Fruit fly (Drosophila melanogaster) whole organism, embryonic: Measurements from ENCODE around the gene CG13097.
A peak's percentile ranks its signal among the peaks of the same experiment; 100 is the strongest.

ENCODE experiments used
- B-H2 ChIP-seq: fragments of 200-800 bp; sonication (Bioruptor generic); optimal IDR thresholded peaks from 2 replicates; lab custom pipeline; 2018; ENCODE audit warnings: missing biosample characterization, mild to moderate bottlenecking, missing genetic modification characterization
- BEAF-32 ChIP-seq: fragments of 200-800 bp; sonication (Bioruptor generic); optimal IDR thresholded peaks from 3 replicates; lab custom pipeline; 2017; ENCODE audit warnings: missing biosample characterization, missing genetic modification characterization, mild to moderate bottlenecking, moderate library complexity, missing genetic modification reagents
- Bgb ChIP-seq: fragments of 200-800 bp; sonication (Bioruptor generic); IDR thresholded peaks from 2 replicates; pipeline ENCODE4 v1.3.6; 2022; ENCODE audit warnings: missing biosample characterization, missing genetic modification characterization; ENCODE audit not compliant: partially characterized antibody
- CG11398 ChIP-seq: fragments of 200-800 bp; sonication (Bioruptor generic); optimal IDR thresholded peaks from 2 replicates; lab custom pipeline; 2016; ENCODE audit warnings: missing biosample characterization, missing genetic modification characterization
- CG11695 ChIP-seq: fragments of 200-800 bp; sonication (Bioruptor generic); IDR thresholded peaks from 3 replicates; pipeline ENCODE4 v1.3.6; 2022; ENCODE audit warnings: missing biosample characterization, missing genetic modification characterization
- CG11696 ChIP-seq: fragments of 200-800 bp; sonication (Bioruptor generic); IDR thresholded peaks from 2 replicates; pipeline ENCODE4 v1.3.6; 2022; ENCODE audit warnings: missing biosample characterization, missing genetic modification characterization
- CG13624 ChIP-seq: fragments of 200-800 bp; sonication (Bioruptor generic); optimal IDR thresholded peaks from 2 replicates; lab custom pipeline; 2016; ENCODE audit warnings: missing biosample characterization, missing genetic modification characterization
- CG14667 ChIP-seq: fragments of 200-800 bp; sonication (Bioruptor generic); IDR thresholded peaks from 2 replicates; pipeline ENCODE4 v1.3.6; 2022; ENCODE audit warnings: missing biosample characterization, missing genetic modification characterization
- CG15269 ChIP-seq: fragments of 200-800 bp; sonication (Bioruptor generic); optimal IDR thresholded peaks from 2 replicates; lab custom pipeline; 2018; ENCODE audit warnings: missing biosample characterization, mild to moderate bottlenecking, missing genetic modification characterization, moderate library complexity
- CG15601 ChIP-seq: fragments of 200-800 bp; sonication (Bioruptor generic); optimal IDR thresholded peaks from 3 replicates; lab custom pipeline; 2019; ENCODE audit warnings: missing biosample characterization, mild to moderate bottlenecking, missing genetic modification characterization, moderate library complexity
- CG15696 ChIP-seq: fragments of 200-800 bp; sonication (Bioruptor generic); optimal IDR thresholded peaks from 2 replicates; lab custom pipeline; 2019; ENCODE audit warnings: missing biosample characterization, mild to moderate bottlenecking, missing genetic modification characterization, moderate library complexity
- CG16813 ChIP-seq: fragments of 200-800 bp; sonication (Bioruptor generic); IDR thresholded peaks from 3 replicates; pipeline ENCODE4 v1.3.6; 2022; ENCODE audit warnings: missing biosample characterization, missing genetic modification characterization; ENCODE audit not compliant: partially characterized antibody
- CG17186 ChIP-seq: fragments of 200-800 bp; sonication (Bioruptor generic); optimal IDR thresholded peaks from 3 replicates; lab custom pipeline; 2017; ENCODE audit warnings: missing biosample characterization, missing genetic modification reagents, missing genetic modification characterization
- CG17385 ChIP-seq: fragments of 200-800 bp; sonication (Bioruptor generic); optimal IDR thresholded peaks from 3 replicates; lab custom pipeline; 2018; ENCODE audit warnings: missing biosample characterization, mild to moderate bottlenecking, missing genetic modification characterization
- CG17568 ChIP-seq: fragments of 200-800 bp; sonication (Bioruptor generic); optimal IDR thresholded peaks from 2 replicates; lab custom pipeline; 2018; ENCODE audit warnings: missing biosample characterization, mild to moderate bottlenecking, missing genetic modification characterization, moderate library complexity
- CG17829 ChIP-seq: fragments of 200-800 bp; optimal IDR thresholded peaks from 2 replicates; lab custom pipeline; 2019; ENCODE audit warnings: missing biosample characterization, mild to moderate bottlenecking, missing genetic modification characterization, moderate library complexity
- CG18476 ChIP-seq: fragments of 200-800 bp; sonication (Bioruptor generic); optimal IDR thresholded peaks from 2 replicates; lab custom pipeline; 2016; ENCODE audit warnings: missing biosample characterization, mild to moderate bottlenecking, missing genetic modification characterization
- CG18764 ChIP-seq: fragments of 200-800 bp; sonication (Bioruptor generic); optimal IDR thresholded peaks from 3 replicates; lab custom pipeline; 2016; ENCODE audit warnings: missing biosample characterization, missing genetic modification characterization
- CG2116 ChIP-seq: fragments of 200-800 bp; sonication (Bioruptor generic); optimal IDR thresholded peaks from 3 replicates; lab custom pipeline; 2018; ENCODE audit warnings: missing biosample characterization, mild to moderate bottlenecking, missing genetic modification characterization
- CG30020 ChIP-seq: fragments of 200-800 bp; optimal IDR thresholded peaks from 2 replicates; lab custom pipeline; 2019; ENCODE audit warnings: missing biosample characterization, mild to moderate bottlenecking, missing genetic modification characterization, moderate library complexity
- CG32767 ChIP-seq: fragments of 200-800 bp; sonication (Bioruptor generic); IDR thresholded peaks from 2 replicates; pipeline ENCODE4 v1.3.6; 2022; ENCODE audit warnings: missing biosample characterization, missing genetic modification characterization
- CG6683 ChIP-seq: fragments of 200-800 bp; sonication (Bioruptor generic); optimal IDR thresholded peaks from 2 replicates; lab custom pipeline; 2017; ENCODE audit warnings: missing biosample characterization, mild to moderate bottlenecking, missing genetic modification characterization, missing genetic modification reagents
- CG7987 ChIP-seq: fragments of 200-800 bp; sonication (Bioruptor generic); optimal IDR thresholded peaks from 2 replicates; lab custom pipeline; 2018; ENCODE audit warnings: missing biosample characterization, mild to moderate bottlenecking, missing genetic modification characterization, moderate library complexity
- CG9727 ChIP-seq: fragments of 200-800 bp; sonication (Bioruptor generic); optimal IDR thresholded peaks from 3 replicates; lab custom pipeline; 2017; ENCODE audit warnings: missing biosample characterization, mild to moderate bottlenecking, missing genetic modification characterization
- Chrac-16 ChIP-seq: fragments of 200-800 bp; sonication (Bioruptor generic); optimal IDR thresholded peaks from 3 replicates; lab custom pipeline; 2016; ENCODE audit warnings: missing biosample characterization, missing genetic modification characterization
- Dfd ChIP-seq, 2 experiments: fragments of >200 bp; optimal IDR thresholded peaks; 2 replicates each; lab custom pipeline; 2017; ENCODE audit warnings: missing biosample characterization in 2 of 2, missing genetic modification characterization in 2 of 2
- Dip3 ChIP-seq: fragments of 200-800 bp; sonication (Bioruptor generic); optimal IDR thresholded peaks from 3 replicates; lab custom pipeline; 2016; ENCODE audit warnings: missing biosample characterization, missing genetic modification characterization
- Dll ChIP-seq: fragments of 200-800 bp; sonication (Bioruptor generic); IDR thresholded peaks from 4 replicates; pipeline ENCODE4 v1.3.6; 2022; ENCODE audit warnings: missing biosample characterization, missing genetic modification characterization; ENCODE audit not compliant: partially characterized antibody
- Drgx ChIP-seq: fragments of 200-800 bp; sonication (Bioruptor generic); IDR thresholded peaks from 2 replicates; pipeline ENCODE4 v1.3.6; 2022; ENCODE audit warnings: missing biosample characterization, missing genetic modification characterization
- Fer1 ChIP-seq: fragments of 200-800 bp; sonication (Bioruptor generic); optimal IDR thresholded peaks from 2 replicates; lab custom pipeline; 2017; ENCODE audit warnings: missing biosample characterization, mild to moderate bottlenecking, missing genetic modification characterization
- Fer3 ChIP-seq: fragments of 200-800 bp; sonication (Bioruptor generic); optimal IDR thresholded peaks from 2 replicates; lab custom pipeline; 2018; ENCODE audit warnings: missing biosample characterization, mild to moderate bottlenecking, missing genetic modification characterization, moderate library complexity
- MESR4 ChIP-seq: fragments of 200-800 bp; sonication (Bioruptor generic); optimal IDR thresholded peaks from 2 replicates; lab custom pipeline; 2018; ENCODE audit warnings: missing biosample characterization, mild to moderate bottlenecking, missing genetic modification characterization, moderate library complexity
- Max ChIP-seq: fragments of 200-800 bp; sonication (Bioruptor generic); optimal IDR thresholded peaks from 2 replicates; lab custom pipeline; 2016; ENCODE audit warnings: missing biosample characterization, mild to moderate bottlenecking, missing genetic modification characterization
- Myb ChIP-seq: fragments of 200-800 bp; sonication (Bioruptor generic); optimal IDR thresholded peaks from 2 replicates; lab custom pipeline; 2016; ENCODE audit warnings: missing biosample characterization, missing genetic modification characterization
- NC2α ChIP-seq: fragments of 200-800 bp; sonication (Bioruptor generic); optimal IDR thresholded peaks from 2 replicates; lab custom pipeline; 2016; ENCODE audit warnings: missing biosample characterization, missing genetic modification characterization
- NfI ChIP-seq: fragments of 200-800 bp; sonication (Bioruptor generic); optimal IDR thresholded peaks from 3 replicates; lab custom pipeline; 2018; ENCODE audit warnings: missing biosample characterization, mild to moderate bottlenecking, missing genetic modification characterization, moderate library complexity
- Scr ChIP-seq: fragments of 200-800 bp; sonication (Bioruptor generic); IDR thresholded peaks from 2 replicates; pipeline ENCODE4 v1.3.6; 2022; ENCODE audit warnings: missing biosample characterization, missing genetic modification characterization; ENCODE audit not compliant: partially characterized antibody
- Side ChIP-seq: fragments of 200-800 bp; sonication (Bioruptor generic); optimal IDR thresholded peaks from 2 replicates; lab custom pipeline; 2016; ENCODE audit warnings: missing biosample characterization, missing genetic modification characterization
- Spps ChIP-seq: fragments of 200-800 bp; sonication (Bioruptor generic); optimal IDR thresholded peaks from 2 replicates; lab custom pipeline; 2018; ENCODE audit warnings: missing biosample characterization, mild to moderate bottlenecking, missing genetic modification characterization
- ab ChIP-seq: fragments of 200-800 bp; sonication (Bioruptor generic); optimal IDR thresholded peaks from 2 replicates; lab custom pipeline; 2016; ENCODE audit warnings: missing biosample characterization, missing genetic modification characterization
- aop ChIP-seq: fragments of 200-800 bp; sonication (Bioruptor generic); IDR thresholded peaks from 2 replicates; pipeline ENCODE4 v1.3.6; 2022; ENCODE audit warnings: missing biosample characterization, missing genetic modification characterization
- az2 ChIP-seq: fragments of 200-800 bp; sonication (Bioruptor generic); optimal IDR thresholded peaks from 3 replicates; lab custom pipeline; 2016; ENCODE audit warnings: missing biosample characterization, missing genetic modification characterization
- chn ChIP-seq: fragments of 200-800 bp; sonication (Bioruptor generic); optimal IDR thresholded peaks from 2 replicates; lab custom pipeline; 2016; ENCODE audit warnings: missing biosample characterization, missing genetic modification characterization
- ci ChIP-seq: fragments of 200-800 bp; sonication (Bioruptor generic); IDR thresholded peaks from 3 replicates; pipeline ENCODE4 v1.3.6; 2022; ENCODE audit warnings: missing biosample characterization, missing genetic modification characterization
- kni ChIP-seq: fragments of 200-800 bp; sonication (Bioruptor generic); optimal IDR thresholded peaks from 3 replicates; lab custom pipeline; 2017; ENCODE audit warnings: mild to moderate bottlenecking, missing biosample characterization, missing genetic modification reagents, missing genetic modification characterization
- repo ChIP-seq: fragments of 200-800 bp; sonication (Bioruptor generic); optimal IDR thresholded peaks from 2 replicates; lab custom pipeline; 2016; ENCODE audit warnings: missing biosample characterization, missing genetic modification characterization
- slbo ChIP-seq: fragments of 200-800 bp; sonication (Bioruptor generic); IDR thresholded peaks from 2 replicates; pipeline ENCODE4 v1.3.6; 2022; ENCODE audit warnings: missing biosample characterization, missing genetic modification characterization
- tup ChIP-seq: fragments of 200-800 bp; sonication (Bioruptor generic); optimal IDR thresholded peaks from 2 replicates; lab custom pipeline; 2016; ENCODE audit warnings: missing biosample characterization, mild to moderate bottlenecking, missing genetic modification characterization, moderate library complexity
- tx ChIP-seq: fragments of 200-800 bp; sonication (Bioruptor generic); optimal IDR thresholded peaks from 2 replicates; lab custom pipeline; 2016; ENCODE audit warnings: missing biosample characterization, missing genetic modification characterization
- wdn ChIP-seq: fragments of 200-800 bp; sonication (Bioruptor generic); IDR thresholded peaks from 2 replicates; pipeline ENCODE4 v1.3.6; 2022; ENCODE audit warnings: missing biosample characterization, missing genetic modification characterization

CG13097 gene

DNA sequence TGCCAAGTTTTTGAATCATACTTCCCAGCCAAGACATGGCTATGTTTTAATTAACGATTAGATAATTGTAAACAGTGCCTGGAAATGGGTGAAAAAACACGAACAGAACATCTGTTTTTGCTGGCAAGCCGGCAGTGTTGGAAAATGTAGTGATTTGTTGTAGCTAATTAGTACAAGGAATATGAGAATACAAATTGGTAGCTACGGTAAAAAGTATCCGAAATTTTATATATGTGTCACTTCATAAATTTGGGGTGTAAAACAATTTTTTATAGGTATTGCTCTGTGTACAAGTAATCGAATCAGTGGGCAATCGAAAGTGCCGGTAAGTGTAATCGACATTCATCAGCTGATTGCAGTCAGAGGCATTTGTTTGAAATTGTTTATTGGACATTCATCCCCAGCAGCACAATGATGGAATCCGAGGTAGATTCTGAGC, 2.6 kb upstream of the CG13097 start, which contains the start of the genes mRpL51 and Uba4 (continued):
- TF ChIP-seq B-H2 (GFP tag; lab: Kevin White, UChicago) (peak; percentile 39), Drgx (GFP tag; lab: Robert Waterston, UW) (no peak), wdn (GFP tag; lab: Robert Waterston, UW) (no peak), Fer3 (peak; percentile 1), CG2116 (GFP tag; lab: Kevin White, UChicago) (peak; percentile 90), repo (GFP tag; lab: Kevin White, UChicago) (peak; percentile 53), MESR4 (GFP tag; lab: Kevin White, UChicago) (peak; percentile 46), Myb (GFP tag; lab: Kevin White, UChicago) (peak; percentile 48), CG14667 (no peak), Scr (GFP tag; lab: Robert Waterston, UW) (peak; percentile 66), aop (no peak), CG6683 (GFP tag; lab: Kevin White, UChicago) (no peak), CG18764 (peak; percentile 32), BEAF-32 (GFP tag; lab: Kevin White, UChicago) (peak; percentile 59), Bgb (GFP tag; lab: Robert Waterston, UW) (peak; percentile 50; the same call in 1 of the 2 replicates), CG15696 (tag; lab: Kevin White, UChicago) (no peak), CG15269 (tag; lab: Kevin White, UChicago) (peak; percentile 3), Dip3 (GFP tag; lab: Kevin White, UChicago) (peak; percentile 33), Fer1 (GFP tag; lab: Kevin White, UChicago) (peak; percentile 46), NfI (GFP tag; lab: Kevin White, UChicago) (peak; percentile 41), Dll (peak; percentile 73; the same call in 3 of the 4 replicates), CG9727 (GFP tag; lab: Kevin White, UChicago) (peak; percentile 20), Side (GFP tag; lab: Kevin White, UChicago) (peak; percentile 34), CG11696 (no peak), CG15601 (tag; lab: Kevin White, UChicago) (peak; percentile 10), Max (peak; percentile 44), ab (GFP tag; lab: Kevin White, UChicago) (no peak), Spps (tag; lab: Kevin White, UChicago) (no peak), slbo (GFP tag; lab: Robert Waterston, UW) (no peak), CG13624 (GFP tag; lab: Kevin White, UChicago) (peak; percentile 16), az2 (GFP tag; lab: Kevin White, UChicago) (peak; percentile 31), CG17385 (peak; percentile 30), kni (peak; percentile 25), CG17568 (GFP tag; lab: Kevin White, UChicago) (no peak), CG30020 (tag; lab: Kevin White, UChicago) (peak; percentile 31), CG17186 (GFP tag; lab: Kevin White, UChicago) (peak; percentile 39), CG11695 (GFP tag; lab: Robert Waterston, UW) (0 out of 3 replicates have a peak, but pooled peaks have one; percentile 35), CG18476 (GFP tag; lab: Kevin White, UChicago) (peak; percentile 37), tx (GFP tag; lab: Kevin White, UChicago) (peak; percentile 33), CG7987 (no peak), Chrac-16 (GFP tag; lab: Kevin White, UChicago) (peak; percentile 44), chn (GFP tag; lab: Kevin White, UChicago) (peak; percentile 26), CG16813 (GFP tag; lab: Robert Waterston, UW) (peak; percentile 59; the same call in 2 of the 3 replicates), CG11398 (GFP tag; lab: Kevin White, UChicago) (peak; percentile 19), tup (GFP tag; lab: Kevin White, UChicago) (no peak), Dfd (GFP tag; optimal IDR thresholded peaks at IDR 0.05; lab: Kevin White, UChicago) (no peak), ci (GFP tag; lab: Robert Waterston, UW) (no peak), CG32767 (GFP tag; lab: Robert Waterston, UW) (no peak), NC2α (GFP tag; lab: Kevin White, UChicago) (no peak), CG17829 (tag; lab: Kevin White, UChicago) (peak; percentile 38)
